Worm (Caenorhabditis elegans): Measurements from ENCODE around the gene scl-3.
A peak's percentile ranks its signal among the peaks of the same experiment; 100 is the strongest.

The scl-3 gene

DNA sequence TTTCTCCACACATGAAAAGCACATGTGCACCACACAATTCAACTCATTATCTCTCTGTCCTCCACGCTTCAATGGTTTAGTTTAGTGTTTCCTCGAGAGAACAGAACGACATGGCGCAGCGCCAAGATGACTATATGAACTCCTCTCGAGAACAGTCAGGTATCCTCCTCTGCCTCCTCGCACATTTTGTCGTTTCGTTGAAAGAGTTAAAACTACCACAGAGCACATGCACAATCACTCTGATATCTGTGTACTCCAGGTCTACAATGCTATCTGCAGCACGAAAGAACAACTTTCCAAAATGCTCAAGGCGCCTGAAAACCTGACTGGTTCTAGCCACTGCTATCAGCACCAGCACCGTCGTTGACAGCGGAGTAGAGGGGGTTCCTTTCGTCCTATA, 32.6 kb upstream of the scl-3 start:
- TF ChIP-seq ztf-16 (tag; optimal IDR thresholded peaks at IDR 0.05) = no peak

DNA sequence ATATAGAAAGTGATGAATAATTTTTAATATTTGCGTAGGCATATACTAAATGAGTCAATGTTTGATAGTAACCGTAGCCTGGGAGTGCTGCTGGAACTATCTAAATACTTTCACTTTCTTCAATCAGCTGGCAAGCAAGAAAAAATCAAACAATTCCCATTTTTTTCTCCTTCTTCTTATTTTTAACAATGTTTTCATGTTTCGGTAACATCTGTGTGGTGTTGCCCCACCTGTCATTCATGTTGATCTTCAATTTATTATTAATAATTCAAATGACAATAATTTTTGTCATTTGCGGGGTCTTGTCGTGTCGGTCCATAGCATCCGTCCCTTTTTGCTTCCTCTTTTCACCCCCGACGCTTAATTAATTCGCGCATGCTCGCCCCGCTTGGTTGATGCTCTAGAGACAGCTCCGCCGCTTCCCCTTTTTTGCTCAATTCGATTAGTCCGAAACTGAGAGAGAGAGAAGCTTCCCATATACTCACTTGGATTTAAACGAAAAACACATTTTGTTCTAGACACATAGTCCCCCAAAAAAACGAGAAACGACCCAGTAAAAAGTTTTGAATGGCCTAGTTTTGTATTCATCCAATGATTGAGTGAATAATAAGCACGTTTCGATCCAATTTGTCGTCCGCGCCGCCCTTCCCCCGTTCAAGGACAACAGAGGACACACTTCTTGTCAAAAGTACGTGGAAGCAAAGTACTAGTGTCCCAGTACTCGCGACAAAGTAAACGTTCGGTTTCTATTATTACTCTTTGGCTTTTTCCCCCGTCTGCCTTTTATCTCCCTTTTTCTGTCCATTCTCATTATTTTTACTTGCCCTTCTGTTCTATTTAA, 31.4 kb upstream of the scl-3 start:
- peak; percentile 44 for TF ChIP-seq ref-2 (tag; optimal IDR thresholded peaks at IDR 0.05)
- peak; percentile 12 for TF ChIP-seq ceh-31 (tag; optimal IDR thresholded peaks at IDR 0.05)
- TF ChIP-seq ceh-14 (tag; optimal IDR thresholded peaks at IDR 0.05) = peak; percentile 68
- TF ChIP-seq fax-1 (tag; optimal IDR thresholded peaks at IDR 0.05) = peak; percentile 5
- no peak for TF ChIP-seq pha-2 (tag; optimal IDR thresholded peaks at IDR 0.05)
- peak; percentile 71 for TF ChIP-seq unc-42 (tag; optimal IDR thresholded peaks at IDR 0.05)
- TF ChIP-seq unc-86 (tag; optimal IDR thresholded peaks at IDR 0.05) = peak; percentile 8
- TF ChIP-seq pha-4 (tag; optimal IDR thresholded peaks at IDR 0.05) = no peak

DNA sequence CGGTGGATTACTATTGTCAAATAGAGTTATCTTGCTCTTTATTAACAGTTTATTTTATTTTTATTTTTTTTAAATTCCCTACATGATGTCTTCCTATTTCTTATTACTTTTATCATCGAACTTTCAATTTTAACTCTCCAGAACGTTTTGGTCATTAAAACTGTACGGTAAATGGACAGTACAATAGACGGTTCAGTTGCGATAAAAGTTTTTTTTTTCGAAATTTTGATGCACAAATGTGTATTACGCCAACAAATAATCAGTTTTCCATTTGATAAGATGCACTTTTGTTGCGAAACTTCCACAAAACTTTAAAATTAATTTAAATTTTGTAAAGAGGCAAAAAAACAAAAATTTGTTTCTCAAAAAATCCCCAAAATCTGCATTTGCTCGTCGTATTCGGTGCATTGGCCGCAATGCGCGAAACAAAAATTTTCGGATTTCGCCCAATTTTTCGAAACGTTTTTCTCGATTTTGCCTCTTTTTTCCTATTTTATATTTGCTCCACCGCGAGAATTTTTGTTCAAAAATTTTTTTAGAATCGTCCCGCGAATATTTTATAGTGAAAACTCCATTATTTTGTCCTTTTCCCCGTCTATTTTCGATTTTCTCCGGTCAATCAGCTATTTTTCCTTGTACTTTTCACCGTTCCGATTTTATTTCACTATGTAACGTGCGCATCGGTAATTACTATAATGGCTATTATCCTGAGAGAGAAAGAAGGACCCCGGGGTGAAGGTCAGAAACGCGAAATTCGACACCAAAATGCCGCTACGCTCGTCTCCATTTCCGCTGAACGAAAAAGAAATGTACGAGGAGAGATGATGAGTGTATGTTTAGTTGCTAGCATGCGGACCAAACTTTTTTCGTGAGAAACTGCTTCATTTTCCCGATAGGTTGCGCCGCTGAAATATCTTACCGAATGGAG, 30.4 kb upstream of the scl-3 start:
- TF ChIP-seq pqm-1 (tag; optimal IDR thresholded peaks at IDR 0.05) (no peak), ceh-34 (tag; optimal IDR thresholded peaks at IDR 0.05) (peak; percentile 79)

DNA sequence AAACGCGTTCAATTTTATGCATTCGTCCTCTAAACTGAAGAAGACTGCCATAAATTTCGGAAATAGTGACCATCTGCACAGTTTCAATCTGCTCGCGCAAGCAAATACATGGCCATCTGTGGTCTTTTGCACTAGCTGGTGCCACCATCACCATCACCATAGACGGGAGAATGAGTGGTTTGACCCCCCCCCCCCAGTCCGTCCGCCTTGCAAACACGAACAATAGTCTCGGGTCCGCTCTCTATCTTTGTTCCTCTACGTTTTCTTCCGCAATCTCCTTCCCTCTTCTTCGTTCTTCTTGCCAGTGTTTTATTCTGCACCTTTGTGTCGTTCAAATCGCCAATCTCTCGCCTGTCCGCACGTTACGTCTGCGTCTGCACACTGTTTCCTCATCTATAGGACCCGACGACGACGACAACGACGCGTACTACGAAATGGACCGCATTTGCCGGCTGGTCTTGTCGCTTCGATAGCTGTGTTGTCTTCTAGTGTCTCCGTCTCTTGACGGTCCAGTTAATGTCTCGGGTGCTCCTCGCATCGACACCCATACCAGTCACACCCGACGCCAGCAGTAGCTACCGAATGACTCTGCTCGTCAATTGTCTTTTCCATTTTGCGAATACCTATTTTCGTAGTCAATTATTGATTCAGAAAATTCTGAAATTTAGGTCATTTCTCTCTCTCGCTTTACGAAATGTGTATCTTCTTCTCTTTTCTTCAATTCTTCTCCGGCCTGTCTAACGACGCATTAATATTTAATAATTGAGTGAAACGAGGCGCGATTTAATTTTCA, 29.5 kb upstream of the scl-3 start:
- TF ChIP-seq rnt-1 (tag; optimal IDR thresholded peaks at IDR 0.05) (peak; percentile 45), hlh-6 (tag; optimal IDR thresholded peaks at IDR 0.05) (peak; percentile 66), eyg-1 (tag; optimal IDR thresholded peaks at IDR 0.05) (no peak), pqm-1 (tag; optimal IDR thresholded peaks at IDR 0.05) (no peak), hlh-8 (tag; optimal IDR thresholded peaks at IDR 0.05) (no peak), zip-5 (tag; optimal IDR thresholded peaks at IDR 0.05) (no peak), ceh-22 (tag; optimal IDR thresholded peaks at IDR 0.05) (no peak), sox-2 (GFP tag; IDR thresholded peaks at IDR 0.05) (peak; percentile 80), ceh-14 (tag; optimal IDR thresholded peaks at IDR 0.05) (no peak), ceh-2 (tag; optimal IDR thresholded peaks at IDR 0.05) (peak; percentile 16), ceh-9 (tag; optimal IDR thresholded peaks at IDR 0.05) (no peak), ceh-6 (GFP tag; optimal IDR thresholded peaks at IDR 0.05) (no peak), sdc-2 (tag; optimal IDR thresholded peaks at IDR 0.05) (peak; percentile 49), che-1 (tag; optimal IDR thresholded peaks at IDR 0.05) (peak; percentile 32), pha-2 (tag; optimal IDR thresholded peaks at IDR 0.05) (no peak), odd-2 (tag; optimal IDR thresholded peaks at IDR 0.05) (no peak), gmeb-2 (tag; optimal IDR thresholded peaks at IDR 0.05) (no peak), Y22D7AL.16 (tag; optimal IDR thresholded peaks at IDR 0.05) (no peak), ztf-16 (tag; optimal IDR thresholded peaks at IDR 0.05) (no peak), tbx-7 (tag; optimal IDR thresholded peaks at IDR 0.05) (no peak), lin-11 (tag; optimal IDR thresholded peaks at IDR 0.05) (no peak), madf-2 (tag; optimal IDR thresholded peaks at IDR 0.05) (peak; percentile 41), K02D7.2 (tag; optimal IDR thresholded peaks at IDR 0.05) (no peak), pax-1 (tag; optimal IDR thresholded peaks at IDR 0.05) (no peak), ceh-31 (tag; optimal IDR thresholded peaks at IDR 0.05) (peak; percentile 83), C08G9.2 (tag; optimal IDR thresholded peaks at IDR 0.05) (peak; percentile 33), ceh-19 (GFP tag; optimal IDR thresholded peaks at IDR 0.05) (peak; percentile 71), dve-1 (tag; optimal IDR thresholded peaks at IDR 0.05) (peak; percentile 47), ttx-3 (tag; optimal IDR thresholded peaks at IDR 0.05) (no peak), lim-6 (tag; optimal IDR thresholded peaks at IDR 0.05) (no peak), ceh-30 (tag; optimal IDR thresholded peaks at IDR 0.05) (no peak), dmd-4 (tag; optimal IDR thresholded peaks at IDR 0.05; ENCODE audit: borderline replicate concordance) (no peak), unc-55 (GFP tag; optimal IDR thresholded peaks at IDR 0.05) (peak; percentile 11), nhr-232 (tag; optimal IDR thresholded peaks at IDR 0.05) (no peak), C38D4.7 (GFP tag; optimal IDR thresholded peaks at IDR 0.05) (no peak), unc-42 (tag; optimal IDR thresholded peaks at IDR 0.05) (peak; percentile 4)
